Fruit fly (Drosophila melanogaster) whole organism, embryonic: Measurements from ENCODE around the gene CG46301.

Experiments used
- Abd-B ChIP-seq: fragments of 200-800 bp; sonication (Bioruptor generic); optimal IDR thresholded peaks from 2 replicates; lab custom pipeline; 2018; ENCODE audit warnings: missing biosample characterization, mild to moderate bottlenecking, missing genetic modification characterization, moderate library complexity
- Aef1 ChIP-seq: fragments of 200-800 bp; sonication (Bioruptor generic); IDR thresholded peaks from 3 replicates; pipeline ENCODE4 v1.3.6; 2022; ENCODE audit warnings: missing biosample characterization, missing genetic modification characterization
- Awh ChIP-seq: fragments of 200-800 bp; sonication (Bioruptor generic); IDR thresholded peaks from 2 replicates; pipeline ENCODE4, ENCODE4 v1.3.6; 2022; ENCODE audit warnings: missing biosample characterization, missing genetic modification characterization
- Blimp-1 ChIP-seq: fragments of 200-800 bp; sonication (Bioruptor generic); optimal IDR thresholded peaks from 3 replicates; lab custom pipeline; 2018; ENCODE audit warnings: missing biosample characterization, missing genetic modification characterization, mild to moderate bottlenecking, moderate library complexity, missing genetic modification reagents
- Bteb2 ChIP-seq: fragments of 200-800 bp; sonication (Bioruptor generic); optimal IDR thresholded peaks from 2 replicates; lab custom pipeline; 2016; ENCODE audit warnings: missing biosample characterization, missing genetic modification characterization
- CG10654 ChIP-seq: fragments of 200-800 bp; sonication (Bioruptor generic); optimal IDR thresholded peaks from 2 replicates; lab custom pipeline; 2016; ENCODE audit warnings: missing biosample characterization, missing genetic modification characterization
- CG11093 ChIP-seq: fragments of 200-800 bp; sonication (Bioruptor generic); IDR thresholded peaks from 3 replicates; pipeline ENCODE4 v1.3.6; 2022; ENCODE audit warnings: missing biosample characterization, missing genetic modification characterization
- CG11504 ChIP-seq: fragments of 200-800 bp; sonication (Bioruptor generic); optimal IDR thresholded peaks from 3 replicates; lab custom pipeline; 2019; ENCODE audit warnings: missing biosample characterization, mild to moderate bottlenecking, missing genetic modification characterization, moderate library complexity
- CG12744 ChIP-seq: fragments of 200-800 bp; sonication (Bioruptor generic); optimal IDR thresholded peaks from 2 replicates; lab custom pipeline; 2016; ENCODE audit warnings: missing biosample characterization, missing genetic modification characterization
- CG13296 ChIP-seq: fragments of 200-800 bp; sonication (Bioruptor generic); optimal IDR thresholded peaks from 3 replicates; lab custom pipeline; 2018; ENCODE audit warnings: missing biosample characterization, mild to moderate bottlenecking, missing genetic modification characterization
- CG13424 ChIP-seq: fragments of 200-800 bp; sonication (Bioruptor generic); optimal IDR thresholded peaks from 2 replicates; lab custom pipeline; 2019; ENCODE audit warnings: missing biosample characterization, mild to moderate bottlenecking, missing genetic modification characterization, moderate library complexity
- CG16863 ChIP-seq: fragments of 200-800 bp; sonication (Bioruptor generic); optimal IDR thresholded peaks from 3 replicates; lab custom pipeline; 2016; ENCODE audit warnings: missing biosample characterization, missing genetic modification characterization
- CG17912 ChIP-seq: fragments of 200-800 bp; sonication (Bioruptor generic); optimal IDR thresholded peaks from 2 replicates; lab custom pipeline; 2018; ENCODE audit warnings: missing biosample characterization, mild to moderate bottlenecking, missing genetic modification characterization
- CG18599 ChIP-seq: fragments of 200-800 bp; sonication (Bioruptor generic); optimal IDR thresholded peaks from 3 replicates; lab custom pipeline; 2017; ENCODE audit warnings: missing biosample characterization, missing genetic modification characterization, mild to moderate bottlenecking, moderate library complexity, missing genetic modification reagents
- CG30403 ChIP-seq: fragments of 200-800 bp; sonication (Bioruptor generic); optimal IDR thresholded peaks from 3 replicates; lab custom pipeline; 2016; ENCODE audit warnings: missing biosample characterization, missing genetic modification characterization
- CG3065 ChIP-seq: fragments of 200-800 bp; sonication (Bioruptor generic); optimal IDR thresholded peaks from 2 replicates; lab custom pipeline; 2016; ENCODE audit warnings: missing biosample characterization, missing genetic modification characterization
- CG31224 ChIP-seq: fragments of 200-800 bp; sonication (Bioruptor generic); IDR thresholded peaks from 2 replicates; pipeline ENCODE4 v1.3.6; 2022; ENCODE audit warnings: missing biosample characterization, missing genetic modification characterization
- CG3407 ChIP-seq: fragments of 200-800 bp; sonication (Bioruptor generic); optimal IDR thresholded peaks from 2 replicates; lab custom pipeline; 2018; ENCODE audit warnings: missing biosample characterization, mild to moderate bottlenecking, missing genetic modification characterization
- CG6654 ChIP-seq: fragments of 200-800 bp; sonication (Bioruptor generic); optimal IDR thresholded peaks from 2 replicates; lab custom pipeline; 2017; ENCODE audit warnings: missing biosample characterization, mild to moderate bottlenecking, missing genetic modification characterization
- CG7745 ChIP-seq: fragments of 200-800 bp; sonication (Bioruptor generic); optimal IDR thresholded peaks from 2 replicates; lab custom pipeline; 2018; ENCODE audit warnings: missing biosample characterization, mild to moderate bottlenecking, missing genetic modification characterization, moderate library complexity
- CG7928 ChIP-seq: fragments of 200-800 bp; sonication (Bioruptor generic); optimal IDR thresholded peaks from 2 replicates; lab custom pipeline; 2017; ENCODE audit warnings: missing biosample characterization, mild to moderate bottlenecking, missing genetic modification characterization
- CG7963 ChIP-seq: fragments of 200-800 bp; sonication (Bioruptor generic); IDR thresholded peaks from 3 replicates; pipeline ENCODE4 v1.3.6; 2022; ENCODE audit warnings: missing biosample characterization, missing genetic modification characterization; ENCODE audit not compliant: partially characterized antibody
- CG9932 ChIP-seq: fragments of 200-800 bp; sonication (Bioruptor generic); IDR thresholded peaks from 2 replicates; pipeline ENCODE4 v1.3.6; 2022; ENCODE audit warnings: missing biosample characterization, missing genetic modification characterization
- CoRest ChIP-seq: fragments of 200-800 bp; sonication (Bioruptor generic); optimal IDR thresholded peaks from 3 replicates; lab custom pipeline; 2018; ENCODE audit warnings: missing biosample characterization, mild to moderate bottlenecking, missing genetic modification characterization, moderate library complexity
- Dip2 ChIP-seq: fragments of 200-800 bp; sonication (Bioruptor generic); IDR thresholded peaks from 2 replicates; pipeline ENCODE4 v1.3.6; 2022; ENCODE audit warnings: missing biosample characterization, missing genetic modification characterization
- Ets65A ChIP-seq: fragments of 200-800 bp; sonication (Bioruptor generic); peaks from one replicate; lab custom pipeline; 2016; ENCODE audit warnings: missing biosample characterization, missing genetic modification characterization
- Mes4 ChIP-seq: fragments of 200-800 bp; sonication (Bioruptor generic); optimal IDR thresholded peaks from 2 replicates; lab custom pipeline; 2016; ENCODE audit warnings: missing biosample characterization, missing genetic modification characterization
- Pdp1 ChIP-seq, 2 experiments: fragments of 200-800 bp; sonication (Bioruptor generic); optimal IDR thresholded peaks; 3 replicates each; lab custom pipeline; 2016; ENCODE audit warnings: missing biosample characterization in 2 of 2, missing genetic modification characterization in 2 of 2, mild to moderate bottlenecking in 1 of 2, moderate library complexity in 1 of 2
- Trl ChIP-seq, 3 experiments: fragments of >200 bp in 2 of 3; fragments of 200-800 bp in 1 of 3; sonication (Bioruptor generic) in 1 of 3; optimal IDR thresholded peaks; 2 replicates in 1 of 3; 3 replicates in 2 of 3; lab custom pipeline; 2016 to 2017; ENCODE audit warnings: missing biosample characterization in 1 of 3, missing genetic modification characterization in 1 of 3
- abd-A ChIP-seq: fragments of 200-800 bp; sonication (Bioruptor generic); optimal IDR thresholded peaks from 3 replicates; lab custom pipeline; 2019; ENCODE audit warnings: missing biosample characterization, mild to moderate bottlenecking, missing genetic modification characterization, moderate library complexity
- chif ChIP-seq, 2 experiments: fragments of 200-800 bp; sonication (Bioruptor generic); optimal IDR thresholded peaks; 3 replicates each; lab custom pipeline; 2016; ENCODE audit warnings: missing biosample characterization in 2 of 2, missing genetic modification characterization in 2 of 2
- croc ChIP-seq: fragments of 200-800 bp; sonication (Bioruptor generic); conservative IDR thresholded peaks from 3 replicates; pipeline ENCODE4 v1.3.6; 2022; ENCODE audit warnings: missing biosample characterization, missing genetic modification characterization
- dmrt99B ChIP-seq: fragments of 200-800 bp; sonication (Bioruptor generic); optimal IDR thresholded peaks from 2 replicates; lab custom pipeline; 2018; ENCODE audit warnings: missing biosample characterization, mild to moderate bottlenecking, missing genetic modification characterization, moderate library complexity
- eve ChIP-seq, 2 experiments: fragments of >200 bp; optimal IDR thresholded peaks; 2 replicates each; lab custom pipeline; 2017; ENCODE audit warnings: missing biosample characterization in 2 of 2, missing genetic modification characterization in 2 of 2
- ham ChIP-seq: fragments of 200-800 bp; sonication (Bioruptor generic); IDR thresholded peaks from 2 replicates; pipeline ENCODE4 v1.3.6; 2022; ENCODE audit warnings: missing biosample characterization, missing genetic modification characterization
- hbn ChIP-seq: fragments of 200-800 bp; sonication (Bioruptor generic); IDR thresholded peaks from 2 replicates; pipeline ENCODE4 v1.3.6; 2022; ENCODE audit warnings: missing biosample characterization, missing genetic modification characterization; ENCODE audit not compliant: partially characterized antibody
- lab ChIP-seq: fragments of 200-800 bp; sonication (Bioruptor generic); optimal IDR thresholded peaks from 3 replicates; lab custom pipeline; 2017; ENCODE audit warnings: missing biosample characterization, missing genetic modification characterization, mild to moderate bottlenecking, moderate library complexity, missing genetic modification reagents
- nom ChIP-seq: fragments of 200-800 bp; sonication (Bioruptor generic); optimal IDR thresholded peaks from 2 replicates; lab custom pipeline; 2017; ENCODE audit warnings: missing biosample characterization, missing genetic modification characterization, mild to moderate bottlenecking, moderate library complexity, missing genetic modification reagents
- oc ChIP-seq: fragments of 200-800 bp; sonication (Bioruptor generic); optimal IDR thresholded peaks from 2 replicates; lab custom pipeline; 2018; ENCODE audit warnings: missing biosample characterization, mild to moderate bottlenecking, missing genetic modification characterization, moderate library complexity
- peb ChIP-seq: fragments of 200-800 bp; sonication (Bioruptor generic); IDR thresholded peaks from 2 replicates; pipeline ENCODE4 v1.3.6; 2022; ENCODE audit warnings: missing biosample characterization, missing genetic modification characterization
- sd ChIP-seq: fragments of 200-800 bp; sonication (Bioruptor generic); optimal IDR thresholded peaks from 3 replicates; lab custom pipeline; 2018; ENCODE audit warnings: missing biosample characterization, mild to moderate bottlenecking, missing genetic modification characterization, moderate library complexity
- sens-2 ChIP-seq: fragments of 200-800 bp; sonication (Bioruptor generic); IDR thresholded peaks from 2 replicates; pipeline ENCODE4 v1.3.6; 2022; ENCODE audit warnings: missing biosample characterization, missing genetic modification characterization
- sqz ChIP-seq: fragments of 200-800 bp; sonication (Bioruptor generic); optimal IDR thresholded peaks from 3 replicates; lab custom pipeline; 2018; ENCODE audit warnings: missing biosample characterization, mild to moderate bottlenecking, missing genetic modification characterization
- tin ChIP-seq: fragments of 200-800 bp; sonication (Bioruptor generic); optimal IDR thresholded peaks from 3 replicates; lab custom pipeline; 2016; ENCODE audit warnings: missing biosample characterization, missing genetic modification characterization

The CG46301 gene

dm6 chr2L:14169653-14170052 is 65.8 kb downstream of the CG46301 start:
- peak in 1 of 2 experiments; percentile 27 for TF ChIP-seq Pdp1 (GFP tag; optimal IDR thresholded peaks at IDR 0.05; lab: Kevin White, UChicago)
- no peak for TF ChIP-seq sqz (GFP tag; lab: Kevin White, UChicago)
- TF ChIP-seq CG17912 (GFP tag; lab: Kevin White, UChicago) = no peak
- TF ChIP-seq oc (tag; lab: Kevin White, UChicago) = peak; percentile 23
- peak; percentile 87 for TF ChIP-seq sd
- peak; percentile 44 for TF ChIP-seq abd-A
- TF ChIP-seq Blimp-1 (GFP tag; lab: Kevin White, UChicago) = peak; percentile 98
- no peak for TF ChIP-seq Abd-B (GFP tag; lab: Kevin White, UChicago)
- peak in 1 of 2 experiments; percentile 15 for TF ChIP-seq eve (GFP tag; optimal IDR thresholded peaks at IDR 0.05; lab: Kevin White, UChicago)

dm6 chr2L:14177407-14177987 is 73.6 kb downstream of the CG46301 start:
- TF ChIP-seq nom (GFP tag; lab: Kevin White, UChicago) (peak; percentile 67), CG13296 (GFP tag; lab: Kevin White, UChicago) (no peak), Blimp-1 (GFP tag; lab: Kevin White, UChicago) (peak; percentile 67), Awh (GFP tag; lab: Robert Waterston, UW) (0 out of 2 replicates have a peak, but pooled peaks have one; percentile 33)

- TF ChIP-seq CoRest (no peak), tin (GFP tag; lab: Kevin White, UChicago) (no peak), CG7928 (GFP tag; lab: Kevin White, UChicago) (no peak), CG18599 (GFP tag; lab: Kevin White, UChicago) (no peak), Blimp-1 (GFP tag; lab: Kevin White, UChicago) (peak; percentile 92)
Observed at dm6 chr2L:14179409-14179808, 75.5 kb downstream of the CG46301 start.

- TF ChIP-seq sens-2 (GFP tag; lab: Robert Waterston, UW) (no peak), chif (GFP tag; optimal IDR thresholded peaks at IDR 0.05; lab: Kevin White, UChicago) (no peak), CG6654 (GFP tag; lab: Kevin White, UChicago) (no peak), dmrt99B (tag; lab: Kevin White, UChicago) (no peak), CG10654 (GFP tag; lab: Kevin White, UChicago) (no peak), Mes4 (no peak), Dip2 (GFP tag; lab: Robert Waterston, UW) (no peak), Trl (optimal IDR thresholded peaks at IDR 0.05; lab: Kevin White, UChicago) (peak in 1 of 2 experiments; percentile 22), Trl (GFP tag; optimal IDR thresholded peaks at IDR 0.05; lab: Kevin White, UChicago) (no peak), peb (GFP tag; lab: Robert Waterston, UW) (no peak), Aef1 (no peak), CG3065 (GFP tag; lab: Kevin White, UChicago) (no peak), CG7963 (no peak), hbn (GFP tag; lab: Robert Waterston, UW) (no peak), Ets65A (GFP tag; lab: Kevin White, UChicago) (no peak), Bteb2 (GFP tag; lab: Kevin White, UChicago) (no peak), croc (GFP tag; lab: Robert Waterston, UW) (no peak), CG9932 (GFP tag; lab: Robert Waterston, UW) (no peak), CG31224 (GFP tag; lab: Robert Waterston, UW) (no peak), CG11093 (no peak), CG13424 (tag; lab: Kevin White, UChicago) (no peak), lab (GFP tag; lab: Kevin White, UChicago) (no peak), ham (GFP tag; lab: Robert Waterston, UW) (no peak), CG11504 (tag; lab: Kevin White, UChicago) (peak; percentile 98), CG30403 (GFP tag; lab: Kevin White, UChicago) (no peak), CG7745 (no peak), CG3407 (no peak), CG16863 (GFP tag; lab: Kevin White, UChicago) (no peak), CG12744 (GFP tag; lab: Kevin White, UChicago) (no peak)
Observed at dm6 chr2L:14180553-14180952, 76.7 kb downstream of the CG46301 start, which contains the start of gene CG43333. TSS of gene CG43333 (minus strand) at chr2L:14180686.
